Worm (Caenorhabditis elegans) whole organism, L4/young adult: Measurements from ENCODE around the gene col-98.

ENCODE experiments used
- W03F9.2 ChIP-seq: fragments of 150-350 bp; optimal IDR thresholded peaks from 2 replicates; lab custom pipeline; 2014; ENCODE audit warnings: missing biosample characterization, missing genetic modification characterization
- dao-5 ChIP-seq: sonication (generic microtip); optimal IDR thresholded peaks from 2 replicates; lab custom pipeline; 2016; ENCODE audit warnings: missing genotype, missing genetic modification characterization, moderate library complexity, missing compliant biosample characterization
- him-1 ChIP-seq: sonication (generic microtip); optimal IDR thresholded peaks from 2 replicates; lab custom pipeline; 2016; ENCODE audit warnings: missing genotype, missing genetic modification reagents, missing genetic modification characterization, missing compliant biosample characterization

ce11 chrIII:12977559-12977958 lies 41.2 kb upstream of the col-98 start, which contains the start of gene ZK1010.2:
- TF ChIP-seq him-1 (tag; lab: Kevin White, UChicago) (no peak), W03F9.2 (tag; lab: Kevin White, UChicago) (no peak), dao-5 (tag; lab: Kevin White, UChicago) (no peak)
